Worm (Caenorhabditis elegans) whole organism, L3 larva: ENCODE results near the gene T05C12.15.

ENCODE experiments used
- ama-1 ChIP-seq: fragments of 150-350 bp; optimal IDR thresholded peaks from 2 replicates; lab custom pipeline; 2018
- egl-27 ChIP-seq: sonication (generic microtip); optimal IDR thresholded peaks from 4 replicates; lab custom pipeline; 2017; ENCODE audit warnings: missing biosample characterization, missing genetic modification reagents, missing genetic modification characterization
- egl-5 ChIP-seq: fragments of 150-350 bp; optimal IDR thresholded peaks from 2 replicates; lab custom pipeline; 2017; ENCODE audit warnings: missing biosample characterization, missing genetic modification reagents, missing genetic modification characterization, inconsistent platforms
- elt-3 ChIP-seq, 3 experiments: fragments of 150-350 bp in 1 of 3; sonication (generic microtip) in 2 of 3; optimal IDR thresholded peaks; 2 replicates in 2 of 3; 4 replicates in 1 of 3; lab custom pipeline; 2014 to 2017; ENCODE audit warnings: missing biosample characterization in 3 of 3, missing genetic modification characterization in 3 of 3
- fkh-10 ChIP-seq: sonication (generic microtip); optimal IDR thresholded peaks from 2 replicates; lab custom pipeline; 2017; ENCODE audit warnings: missing biosample characterization, missing genetic modification reagents, missing genetic modification characterization
- fos-1 ChIP-seq: fragments of 150-350 bp; optimal IDR thresholded peaks from 2 replicates; lab custom pipeline; 2014; ENCODE audit warnings: missing biosample characterization, missing genetic modification characterization
- hmg-11 ChIP-seq: sonication (generic microtip); optimal IDR thresholded peaks from 2 replicates; lab custom pipeline; 2016; ENCODE audit warnings: missing genetic modification characterization, missing compliant biosample characterization
- nhr-12 ChIP-seq: fragments of 150-350 bp; optimal IDR thresholded peaks from 2 replicates; lab custom pipeline; 2014; ENCODE audit warnings: missing biosample characterization, missing genetic modification characterization
- nhr-237 ChIP-seq: fragments of 150-350 bp; optimal IDR thresholded peaks from 2 replicates; lab custom pipeline; 2014; ENCODE audit warnings: missing biosample characterization, missing genetic modification characterization
- snpc-4 ChIP-seq: fragments of 150-350 bp; optimal IDR thresholded peaks from 2 replicates; lab custom pipeline; 2014; ENCODE audit warnings: missing biosample characterization, missing genetic modification characterization
- ztf-11 ChIP-seq: fragments of 150-350 bp; optimal IDR thresholded peaks from 2 replicates; lab custom pipeline; 2014; ENCODE audit warnings: missing biosample characterization, missing genetic modification characterization

DNA sequence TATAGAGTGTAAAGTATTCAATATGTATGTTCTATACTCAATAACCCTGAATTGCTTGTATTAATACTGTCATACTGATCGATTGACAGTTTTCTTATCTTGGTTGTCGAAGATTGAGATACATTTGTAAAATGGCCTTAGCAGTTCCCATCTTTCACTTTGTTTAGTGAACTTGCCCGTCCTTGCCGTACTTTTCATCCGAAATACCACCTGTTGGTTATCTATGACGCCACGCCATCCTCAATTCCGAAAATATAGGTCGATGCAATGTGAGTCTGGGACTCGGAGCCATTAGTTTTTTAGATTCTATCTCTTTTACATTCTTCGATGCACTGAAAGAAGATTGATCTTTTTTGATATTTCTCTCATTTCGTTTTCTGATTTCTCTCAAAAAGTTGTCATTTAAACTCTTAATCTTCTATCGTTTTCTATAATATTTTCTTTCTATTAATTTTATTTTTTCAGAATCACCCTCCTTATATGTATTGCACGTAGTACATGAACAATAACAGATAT is 39.8 kb upstream of the T05C12.15 start, which contains the start of gene ulp-4:
- TF ChIP-seq egl-27, result no peak
- TF ChIP-seq nhr-237 (tag; lab: Kevin White, UChicago), result no peak
- TF ChIP-seq elt-3 (tag; optimal IDR thresholded peaks at IDR 0.05; lab: Kevin White, UChicago), result no peak
- no peak for TF ChIP-seq ztf-11 (tag; lab: Kevin White, UChicago)
- peak; percentile 34 for TF ChIP-seq ama-1 (lab: Kevin White, UChicago)
- TF ChIP-seq egl-5, result no peak
- no peak for TF ChIP-seq nhr-12
- TF ChIP-seq fkh-10, result no peak
- no peak for TF ChIP-seq fos-1 (tag; lab: Kevin White, UChicago)
- no peak for TF ChIP-seq hmg-11 (tag; lab: Kevin White, UChicago)
- no peak for TF ChIP-seq snpc-4 (tag; lab: Kevin White, UChicago)
